Fruit fly (Drosophila melanogaster): Measurements from ENCODE around the gene CG3106.

DNA sequence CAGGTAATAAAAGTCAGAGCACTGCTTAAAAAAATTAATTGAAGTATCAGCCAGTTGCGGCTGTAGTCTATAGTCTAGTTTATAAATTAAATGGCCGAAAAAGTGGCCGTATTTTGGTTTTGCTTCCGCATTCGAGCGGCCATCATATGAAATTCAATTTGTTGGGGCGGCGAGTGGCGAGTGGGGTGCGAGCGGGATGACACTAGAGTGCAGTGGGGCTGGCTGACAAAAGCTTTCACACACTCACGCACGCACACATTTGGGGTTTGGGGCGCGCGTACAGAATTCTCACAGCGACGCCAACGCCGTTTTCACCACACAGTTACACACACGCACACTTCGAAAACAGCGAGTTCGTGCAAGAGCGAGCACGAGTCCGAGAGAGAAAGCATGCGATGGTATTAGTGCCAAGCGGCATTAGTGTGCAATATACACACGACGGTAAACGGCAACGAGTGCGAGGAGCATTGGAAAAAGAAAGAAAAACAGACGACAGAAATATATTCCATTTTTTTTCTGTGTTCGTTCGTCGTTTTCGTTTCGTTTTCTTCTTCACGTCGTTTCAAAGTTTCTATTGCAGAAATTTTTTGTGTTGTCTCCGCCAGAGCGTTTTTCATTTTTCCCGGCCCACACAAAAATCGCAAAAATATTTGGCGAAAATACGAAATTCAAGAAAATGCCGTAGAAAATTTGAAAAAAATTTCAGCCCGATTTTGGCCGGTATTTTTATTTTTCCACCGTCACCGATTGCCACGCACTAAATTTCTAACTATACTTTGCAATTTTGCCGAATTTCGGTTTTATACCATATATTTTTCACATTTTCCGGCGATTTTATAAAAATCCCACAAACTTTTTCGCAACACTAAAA is 22.2 kb upstream of the CG3106 start:
- TF ChIP-seq lbe (GFP tag; optimal IDR thresholded peaks at IDR 0.05) = no peak
- no peak for TF ChIP-seq CG8281 (tag; optimal IDR thresholded peaks at IDR 0.05)
- no peak for TF ChIP-seq Blimp-1 (GFP tag; optimal IDR thresholded peaks at IDR 0.05)
- no peak for TF ChIP-seq ase (GFP tag; IDR thresholded peaks at IDR 0.05)
- TF ChIP-seq sim (GFP tag; IDR thresholded peaks at IDR 0.05) = no peak
- peak; percentile 81 for TF ChIP-seq YL-1 (GFP tag; optimal IDR thresholded peaks at IDR 0.05)
- no peak for TF ChIP-seq CG1603 (tag; optimal IDR thresholded peaks at IDR 0.05)
- TF ChIP-seq CG1602 (GFP tag; optimal IDR thresholded peaks at IDR 0.05) = no peak
- no peak for TF ChIP-seq usp (GFP tag; optimal IDR thresholded peaks at IDR 0.05)
- TF ChIP-seq luna (GFP tag; optimal IDR thresholded peaks at IDR 0.05) = no peak
- TF ChIP-seq CG7556 (GFP tag; optimal IDR thresholded peaks at IDR 0.05) = no peak
- TF ChIP-seq Drgx (GFP tag; IDR thresholded peaks at IDR 0.05) = peak; percentile 83
- no peak for TF ChIP-seq Bdp1 (GFP tag; optimal IDR thresholded peaks at IDR 0.05)
